Worm (Caenorhabditis elegans): Measurements from ENCODE around the gene F48B9.3.
A peak's percentile ranks its signal among the peaks of the same experiment; 100 is the strongest.

F48B9.3 gene

ce11 chrX:2203760-2204159, 38.9 kb downstream of the F48B9.3 start, which contains the start of gene T24C12.3:
T24C12.3 (minus strand) TSS chrX:2203893.
- TF ChIP-seq hlh-1 (tag; optimal IDR thresholded peaks at IDR 0.05) (no peak), elt-1 (tag; optimal IDR thresholded peaks at IDR 0.05; ENCODE audit: borderline replicate concordance, insufficient read depth) (peak; percentile 81), ztf-11 (tag; optimal IDR thresholded peaks at IDR 0.05) (no peak)

ce11 chrX:2204963-2205362, 40.1 kb downstream of the F48B9.3 start, which contains the start of gene T24C12.4:
T24C12.4 (minus strand) TSS chrX:2205063.
- TF ChIP-seq tbx-8 (GFP tag; optimal IDR thresholded peaks at IDR 0.05) (no peak), mls-2 (tag; optimal IDR thresholded peaks at IDR 0.05) (no peak), elt-1 (tag; optimal IDR thresholded peaks at IDR 0.05; ENCODE audit: borderline replicate concordance, insufficient read depth) (no peak), nhr-12 (tag; optimal IDR thresholded peaks at IDR 0.05) (no peak)

ce11 chrX:2208391-2208790, 43.5 kb downstream of the F48B9.3 start:
- TF ChIP-seq sptf-1 (tag; optimal IDR thresholded peaks at IDR 0.05), result no peak
- TF ChIP-seq elt-1 (tag; optimal IDR thresholded peaks at IDR 0.05; ENCODE audit: borderline replicate concordance, insufficient read depth), result no peak
- TF ChIP-seq lin-13 (tag; optimal IDR thresholded peaks at IDR 0.05), result no peak
- TF ChIP-seq lsy-2 (tag; optimal IDR thresholded peaks at IDR 0.05), result no peak

ce11 chrX:2210164-2210563, 45.3 kb downstream of the F48B9.3 start:
- TF ChIP-seq ceh-83 (GFP tag; optimal IDR thresholded peaks at IDR 0.05) (no peak), nhr-237 (tag; optimal IDR thresholded peaks at IDR 0.05) (no peak), pha-4 (tag; optimal IDR thresholded peaks at IDR 0.05) (no peak), nhr-12 (tag; optimal IDR thresholded peaks at IDR 0.05) (no peak)

ce11 chrX:2210751-2211150, 45.9 kb downstream of the F48B9.3 start, which contains the start of gene peb-1:
peb-1 (plus strand) TSS chrX:2211051.
- TF ChIP-seq tbx-8 (GFP tag; optimal IDR thresholded peaks at IDR 0.05), result no peak
- no peak for TF ChIP-seq unc-39 (tag; optimal IDR thresholded peaks at IDR 0.05)
- no peak for TF ChIP-seq ceh-83 (GFP tag; optimal IDR thresholded peaks at IDR 0.05)
- TF ChIP-seq blmp-1 (tag; optimal IDR thresholded peaks at IDR 0.05), result no peak
- no peak for TF ChIP-seq ceh-43 (GFP tag; optimal IDR thresholded peaks at IDR 0.05)
- no peak for TF ChIP-seq pha-4 (tag; optimal IDR thresholded peaks at IDR 0.05)
- no peak for TF ChIP-seq cnd-1 (tag; optimal IDR thresholded peaks at IDR 0.05)
- TF ChIP-seq ceh-39 (tag; optimal IDR thresholded peaks at IDR 0.05), result no peak
- TF ChIP-seq ces-1 (GFP tag; optimal IDR thresholded peaks at IDR 0.05), result no peak
- TF ChIP-seq lsy-2 (tag; optimal IDR thresholded peaks at IDR 0.05), result no peak
- no peak for TF ChIP-seq M03D4.4 (tag; optimal IDR thresholded peaks at IDR 0.05)
- no peak for TF ChIP-seq ztf-11 (tag; optimal IDR thresholded peaks at IDR 0.05)
- TF ChIP-seq nhr-28 (tag; optimal IDR thresholded peaks at IDR 0.05), result no peak
- no peak for TF ChIP-seq lin-32 (GFP tag; optimal IDR thresholded peaks at IDR 0.05)
- no peak for TF ChIP-seq nhr-237 (tag; optimal IDR thresholded peaks at IDR 0.05)
- TF ChIP-seq mls-2 (tag; optimal IDR thresholded peaks at IDR 0.05), result no peak
- TF ChIP-seq nhr-76 (tag; optimal IDR thresholded peaks at IDR 0.05), result no peak
- TF ChIP-seq elt-1 (tag; optimal IDR thresholded peaks at IDR 0.05; ENCODE audit: borderline replicate concordance, insufficient read depth), result no peak
- TF ChIP-seq drap-1 (GFP tag; optimal IDR thresholded peaks at IDR 0.05), result no peak
- no peak for TF ChIP-seq flh-1 (GFP tag; optimal IDR thresholded peaks at IDR 0.05)

ce11 chrX:2212141-2212540, 47.3 kb downstream of the F48B9.3 start:
- TF ChIP-seq ham-2 (GFP tag; optimal IDR thresholded peaks at IDR 0.05) (no peak), pha-4 (tag; optimal IDR thresholded peaks at IDR 0.05) (peak; percentile 19), snpc-4 (tag; optimal IDR thresholded peaks at IDR 0.05) (no peak), zip-8 (tag; optimal IDR thresholded peaks at IDR 0.05) (no peak), sptf-1 (tag; optimal IDR thresholded peaks at IDR 0.05) (no peak), lin-32 (GFP tag; optimal IDR thresholded peaks at IDR 0.05) (no peak), ceh-43 (GFP tag; optimal IDR thresholded peaks at IDR 0.05) (no peak), blmp-1 (tag; optimal IDR thresholded peaks at IDR 0.05) (no peak)

ce11 chrX:2212712-2213111, 47.9 kb downstream of the F48B9.3 start:
- no peak for TF ChIP-seq hlh-1 (tag; optimal IDR thresholded peaks at IDR 0.05)
